Worm (Caenorhabditis elegans) whole organism, young adult: ENCODE data around the gene T21E8.4.

ENCODE experiments used
- B0336.3 ChIP-seq: fragments of 200-800 bp; sonication (Bioruptor generic); IDR thresholded peaks from 2 replicates; pipeline ENCODE4 v1.3.6; 2022; ENCODE audit warnings: missing genetic modification characterization, missing compliant biosample characterization
- F22D6.2 ChIP-seq: sonication (generic microtip); optimal IDR thresholded peaks from 2 replicates; lab custom pipeline; 2016; ENCODE audit warnings: mild to moderate bottlenecking, missing genetic modification characterization, missing compliant biosample characterization
- F37B4.10 ChIP-seq: fragments of 200-800 bp; sonication (Bioruptor generic); IDR thresholded peaks from 2 replicates; pipeline ENCODE4 v1.3.6; 2022; ENCODE audit warnings: missing genetic modification characterization, missing compliant biosample characterization
- F52B5.7 ChIP-seq: sonication (generic microtip); optimal IDR thresholded peaks from 2 replicates; lab custom pipeline; 2016; ENCODE audit warnings: mild to moderate bottlenecking, missing genetic modification characterization, missing compliant biosample characterization
- F55B11.4 ChIP-seq: sonication (generic microtip); optimal IDR thresholded peaks from 2 replicates; lab custom pipeline; 2016; ENCODE audit warnings: missing compliant biosample characterization, missing genetic modification characterization, borderline replicate concordance; ENCODE audit not compliant: insufficient read depth
- Y79H2A.3 ChIP-seq: fragments of 200-800 bp; sonication (Bioruptor generic); conservative IDR thresholded peaks from 2 replicates; pipeline ENCODE4 v1.3.6; 2022; ENCODE audit warnings: missing genetic modification reagents, missing genetic modification characterization, missing compliant biosample characterization
- akir-1 ChIP-seq: fragments of 200-800 bp; sonication (Bioruptor generic); optimal IDR thresholded peaks from 2 replicates; lab custom pipeline; 2018; ENCODE audit warnings: mild to moderate bottlenecking, missing genetic modification characterization, moderate library complexity, missing compliant biosample characterization
- aptf-2 ChIP-seq: fragments of 200-800 bp; sonication (Bioruptor generic); conservative IDR thresholded peaks from 2 replicates; pipeline ENCODE4 v1.3.6; 2022; ENCODE audit warnings: missing genetic modification reagents, missing genetic modification characterization, missing compliant biosample characterization
- aptf-3 ChIP-seq: fragments of 200-800 bp; sonication (Bioruptor generic); IDR thresholded peaks from 2 replicates; pipeline ENCODE4 v1.3.6; 2022; ENCODE audit warnings: missing genetic modification characterization, missing compliant biosample characterization
- atf-7 ChIP-seq: sonication (generic microtip); optimal IDR thresholded peaks from 2 replicates; lab custom pipeline; 2017; ENCODE audit warnings: mild to moderate bottlenecking, missing genetic modification characterization, missing compliant biosample characterization
- athp-1 ChIP-seq: sonication (generic microtip); optimal IDR thresholded peaks from 2 replicates; lab custom pipeline; 2017; ENCODE audit warnings: mild to moderate bottlenecking, missing genetic modification characterization, missing compliant biosample characterization
- bed-2 ChIP-seq: fragments of 200-800 bp; sonication (Bioruptor generic); IDR thresholded peaks from 2 replicates; pipeline ENCODE4 v1.3.6; 2022; ENCODE audit warnings: missing genetic modification reagents, missing genetic modification characterization, missing compliant biosample characterization
- ccch-3 ChIP-seq: fragments of 200-800 bp; sonication (Bioruptor generic); optimal IDR thresholded peaks from 2 replicates; lab custom pipeline; 2018; ENCODE audit warnings: mild to moderate bottlenecking, missing genetic modification characterization, missing compliant biosample characterization
- cebp-1 ChIP-seq, 2 experiments: fragments of 200-800 bp in 1 of 2; sonication (Bioruptor generic) in 1 of 2; sonication (generic microtip) in 1 of 2; IDR thresholded peaks in 1 of 2; optimal IDR thresholded peaks in 1 of 2; 2 replicates each; pipeline versions ENCODE4 v1.3.6 to Lab custom; 2017 to 2022; ENCODE audit warnings: missing compliant biosample characterization in 2 of 2, missing genetic modification characterization in 2 of 2, mild to moderate bottlenecking in 1 of 2, missing genetic modification reagents in 1 of 2, moderate library complexity in 1 of 2
- ceh-27 ChIP-seq: fragments of 200-800 bp; sonication (Bioruptor generic); optimal IDR thresholded peaks from 2 replicates; lab custom pipeline; 2018; ENCODE audit warnings: mild to moderate bottlenecking, missing genetic modification characterization, moderate library complexity, missing compliant biosample characterization
- ceh-58 ChIP-seq: fragments of 200-800 bp; sonication (Bioruptor generic); IDR thresholded peaks from 2 replicates; pipeline ENCODE4 v1.3.6; 2022; ENCODE audit warnings: missing genetic modification characterization, missing compliant biosample characterization
- dpl-1 ChIP-seq: fragments of 150-350 bp; optimal IDR thresholded peaks from 2 replicates; lab custom pipeline; 2014; ENCODE audit warnings: missing biosample characterization, missing genetic modification reagents, missing genetic modification characterization
- egrh-3 ChIP-seq: fragments of 200-800 bp; sonication (Bioruptor generic); IDR thresholded peaks from 2 replicates; pipeline ENCODE4 v1.3.6; 2022; ENCODE audit warnings: missing genetic modification reagents, missing genetic modification characterization, missing compliant biosample characterization
- fkh-3 ChIP-seq: sonication (generic microtip); optimal IDR thresholded peaks from 2 replicates; lab custom pipeline; 2016; ENCODE audit warnings: mild to moderate bottlenecking, missing genetic modification characterization, missing compliant biosample characterization
- gei-17 ChIP-seq: fragments of 200-800 bp; sonication (Bioruptor generic); optimal IDR thresholded peaks from 2 replicates; lab custom pipeline; 2018; ENCODE audit warnings: mild to moderate bottlenecking, missing genetic modification characterization, missing compliant biosample characterization
- him-1 ChIP-seq: sonication (generic microtip); optimal IDR thresholded peaks from 2 replicates; lab custom pipeline; 2016; ENCODE audit warnings: missing genotype, missing genetic modification reagents, missing genetic modification characterization, missing compliant biosample characterization
- hmg-20 ChIP-seq: fragments of 200-800 bp; sonication (Bioruptor generic); IDR thresholded peaks from 2 replicates; pipeline ENCODE4 v1.3.6; 2022; ENCODE audit warnings: missing genetic modification reagents, missing genetic modification characterization, missing compliant biosample characterization
- hsf-1 ChIP-seq: fragments of 200-800 bp; sonication (Bioruptor generic); IDR thresholded peaks from 2 replicates; pipeline ENCODE4 v1.3.6; 2022; ENCODE audit warnings: missing genetic modification reagents, missing genetic modification characterization, missing compliant biosample characterization
- lin-35 ChIP-seq, 3 experiments: fragments of 150-350 bp in 2 of 3; sonication (generic microtip) in 1 of 3; optimal IDR thresholded peaks; 2 replicates each; lab custom pipeline; 2014 to 2018; ENCODE audit warnings: missing biosample characterization in 3 of 3, missing genetic modification characterization in 3 of 3, missing genetic modification reagents in 3 of 3
- lsy-27 ChIP-seq: sonication (generic microtip); optimal IDR thresholded peaks from 2 replicates; lab custom pipeline; 2017; ENCODE audit warnings: missing genetic modification characterization, mild to moderate bottlenecking, missing compliant biosample characterization, antibody characterized with exemption, missing genotype, borderline replicate concordance; ENCODE audit not compliant: insufficient read depth
- madf-3 ChIP-seq: fragments of 200-800 bp; sonication (Bioruptor generic); IDR thresholded peaks from 2 replicates; pipeline ENCODE4 v1.3.6; 2022; ENCODE audit warnings: missing genetic modification reagents, missing genetic modification characterization, missing compliant biosample characterization
- mel-28 ChIP-seq: sonication (generic microtip); optimal IDR thresholded peaks from 2 replicates; lab custom pipeline; 2016; ENCODE audit warnings: borderline replicate concordance, mild to moderate bottlenecking, missing genetic modification characterization, missing compliant biosample characterization
- nfya-2 ChIP-seq: fragments of 200-800 bp; sonication (Bioruptor generic); IDR thresholded peaks from 2 replicates; pipeline ENCODE4 v1.3.6; 2022; ENCODE audit warnings: missing genetic modification reagents, missing genetic modification characterization, missing compliant biosample characterization
- nfyb-1 ChIP-seq: fragments of 200-800 bp; sonication (Bioruptor generic); IDR thresholded peaks from 2 replicates; pipeline ENCODE4 v1.3.6; 2022; ENCODE audit warnings: missing genetic modification reagents, missing genetic modification characterization, missing compliant biosample characterization
- nhr-179 ChIP-seq: sonication (generic microtip); optimal IDR thresholded peaks from 2 replicates; lab custom pipeline; 2016; ENCODE audit warnings: mild to moderate bottlenecking, missing genetic modification characterization, missing compliant biosample characterization
- nhr-80 ChIP-seq: sonication (generic microtip); optimal IDR thresholded peaks from 2 replicates; lab custom pipeline; 2016; ENCODE audit warnings: missing genetic modification characterization, missing compliant biosample characterization
- pbrm-1 ChIP-seq: fragments of 200-800 bp; sonication (Bioruptor generic); IDR thresholded peaks from 2 replicates; pipeline ENCODE4 v1.3.6; 2022; ENCODE audit warnings: missing genetic modification reagents, missing genetic modification characterization, missing compliant biosample characterization
- pha-4 ChIP-seq: fragments of 150-350 bp; sonication (generic microtip); optimal IDR thresholded peaks from 2 replicates; lab custom pipeline; 2014; ENCODE audit warnings: missing biosample characterization, missing genetic modification reagents, missing genetic modification characterization
- sdz-38 ChIP-seq: sonication (generic microtip); optimal IDR thresholded peaks from 2 replicates; lab custom pipeline; 2016; ENCODE audit warnings: missing genotype, missing genetic modification characterization, missing compliant biosample characterization
- sea-2 ChIP-seq: fragments of 200-800 bp; sonication (Bioruptor generic); IDR thresholded peaks from 2 replicates; pipeline ENCODE4 v1.3.6; 2022; ENCODE audit warnings: missing genetic modification characterization, missing compliant biosample characterization
- snpc-1.1 ChIP-seq: sonication (generic microtip); optimal IDR thresholded peaks from 2 replicates; lab custom pipeline; 2017; ENCODE audit warnings: missing genetic modification characterization, mild to moderate bottlenecking, missing compliant biosample characterization, antibody characterized with exemption, moderate library complexity, missing genotype, missing genetic modification reagents; ENCODE audit not compliant: insufficient read depth
- snpc-4 ChIP-seq, 5 experiments: fragments of 150-350 bp in 1 of 5; sonication (generic microtip) in 4 of 5; optimal IDR thresholded peaks; 2 replicates each; lab custom pipeline; 2014 to 2018; ENCODE audit warnings: missing genetic modification characterization in 5 of 5, missing biosample characterization in 3 of 5, antibody characterized with exemption in 2 of 5, mild to moderate bottlenecking in 2 of 5, missing compliant biosample characterization in 2 of 5, missing genotype in 2 of 5, moderate library complexity in 2 of 5, missing genetic modification reagents in 1 of 5
- zim-3 ChIP-seq: sonication (generic microtip); optimal IDR thresholded peaks from 2 replicates; lab custom pipeline; 2017; ENCODE audit warnings: mild to moderate bottlenecking, missing genetic modification characterization, moderate library complexity, missing compliant biosample characterization
- ztf-18 ChIP-seq: sonication (generic microtip); optimal IDR thresholded peaks from 2 replicates; lab custom pipeline; 2016; ENCODE audit warnings: missing genotype, mild to moderate bottlenecking, missing genetic modification characterization, missing compliant biosample characterization
- ztf-28 ChIP-seq: fragments of 200-800 bp; sonication (Bioruptor generic); IDR thresholded peaks from 2 replicates; pipeline ENCODE4 v1.3.6; 2022; ENCODE audit warnings: missing genetic modification reagents, missing genetic modification characterization, missing compliant biosample characterization

T21E8.4 gene

DNA sequence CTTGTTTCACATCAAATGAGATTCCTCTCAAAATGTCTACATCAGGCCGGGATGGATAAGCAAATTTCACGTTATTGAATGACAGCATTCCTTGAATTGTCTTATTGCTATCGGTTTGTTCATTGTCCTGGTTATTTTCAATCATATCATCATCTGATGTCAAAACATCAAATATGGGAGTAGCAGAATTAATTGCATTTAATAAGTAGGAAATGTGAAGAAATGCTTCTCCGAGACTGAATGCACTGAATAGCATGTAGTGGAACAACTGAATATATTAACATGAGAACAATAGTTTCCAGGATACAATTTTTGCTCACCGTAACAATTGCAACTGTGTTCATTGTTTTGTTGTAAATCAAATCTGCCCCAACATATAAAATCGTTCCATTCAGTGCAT, 18.0 kb upstream of the T21E8.4 start:
- no peak for TF ChIP-seq madf-3 (GFP tag; lab: Robert Waterston, UW)
- no peak for TF ChIP-seq snpc-4 (GFP tag; optimal IDR thresholded peaks at IDR 0.05; lab: Kevin White, UChicago)
- TF ChIP-seq snpc-4 (tag; optimal IDR thresholded peaks at IDR 0.05; lab: Kevin White, UChicago), result no peak
- TF ChIP-seq pbrm-1 (GFP tag; lab: Robert Waterston, UW), result no peak
- no peak for TF ChIP-seq dpl-1 (GFP tag; lab: Kevin White, UChicago)
- TF ChIP-seq akir-1 (GFP tag; lab: Kevin White, UChicago), result no peak
- TF ChIP-seq aptf-3, result no peak
- no peak for TF ChIP-seq ztf-28
- no peak for TF ChIP-seq pha-4 (tag; lab: Kevin White, UChicago)
- no peak for TF ChIP-seq hmg-20 (GFP tag; lab: Robert Waterston, UW)
- no peak for TF ChIP-seq ceh-27 (GFP tag; lab: Kevin White, UChicago)
- TF ChIP-seq F22D6.2 (tag; lab: Kevin White, UChicago), result no peak
- no peak for TF ChIP-seq mel-28
- no peak for TF ChIP-seq B0336.3 (GFP tag; lab: Robert Waterston, UW)
- no peak for TF ChIP-seq zim-3 (tag; lab: Kevin White, UChicago)
- TF ChIP-seq nhr-179 (tag; lab: Kevin White, UChicago), result no peak
- no peak for TF ChIP-seq ccch-3 (GFP tag; lab: Kevin White, UChicago)

DNA sequence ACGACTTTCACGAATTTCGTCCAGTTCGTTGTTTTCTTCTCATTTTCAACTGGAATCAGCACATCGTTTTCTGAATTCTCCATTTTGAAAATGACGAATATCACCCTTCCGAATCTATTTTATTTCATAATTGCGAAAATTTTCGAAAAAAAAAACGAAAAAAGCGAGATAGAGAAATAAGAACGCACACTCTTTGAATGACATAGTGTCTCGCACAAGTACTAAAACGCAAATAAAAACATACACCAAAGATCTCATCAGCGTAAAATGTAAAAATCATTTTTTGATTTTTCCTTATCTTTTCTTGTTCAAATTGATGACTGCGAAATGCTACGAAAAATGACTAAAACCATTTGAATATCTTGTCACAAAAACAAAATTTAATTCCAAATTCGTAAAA, 16.3 kb upstream of the T21E8.4 start, which contains the start of gene pgp-8:
TSS of gene pgp-8 (minus strand) at position 101 of the 400 bp plus-strand sequence.
- TF ChIP-seq gei-17 (GFP tag; lab: Kevin White, UChicago) (no peak), madf-3 (GFP tag; lab: Robert Waterston, UW) (no peak), sdz-38 (no peak), nhr-80 (tag; lab: Kevin White, UChicago) (peak; percentile 12), bed-2 (GFP tag; lab: Robert Waterston, UW) (no peak)
- TF ChIP-seq, all 124 proteins: peak for 1

DNA sequence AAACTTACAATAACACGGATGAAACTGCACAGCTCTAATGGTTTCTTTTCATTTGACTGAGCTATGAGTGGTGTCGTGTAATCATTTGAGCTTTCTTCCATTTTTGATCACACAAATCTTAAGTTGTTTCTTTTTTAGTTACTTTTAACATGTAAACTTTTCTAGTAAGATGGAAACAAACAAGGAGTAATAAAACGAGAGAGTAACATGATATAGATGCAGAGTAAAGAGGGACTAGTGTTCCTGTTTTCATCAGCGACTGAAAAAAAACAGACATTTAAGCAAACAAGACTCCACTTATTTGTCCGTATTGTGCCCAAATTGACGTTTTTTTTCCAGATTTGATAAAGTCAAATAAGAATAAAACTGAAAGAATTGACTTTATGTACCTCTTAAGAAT, 10.5 kb upstream of the T21E8.4 start, which contains the start of gene pgp-7:
TSS of gene pgp-7 (minus strand) at position 101 of the 400 bp plus-strand sequence.
- TF ChIP-seq lsy-27 (tag; lab: Kevin White, UChicago) (no peak), sea-2 (GFP tag; lab: Robert Waterston, UW) (no peak), F52B5.7 (tag; lab: Kevin White, UChicago) (no peak), hsf-1 (no peak)

DNA sequence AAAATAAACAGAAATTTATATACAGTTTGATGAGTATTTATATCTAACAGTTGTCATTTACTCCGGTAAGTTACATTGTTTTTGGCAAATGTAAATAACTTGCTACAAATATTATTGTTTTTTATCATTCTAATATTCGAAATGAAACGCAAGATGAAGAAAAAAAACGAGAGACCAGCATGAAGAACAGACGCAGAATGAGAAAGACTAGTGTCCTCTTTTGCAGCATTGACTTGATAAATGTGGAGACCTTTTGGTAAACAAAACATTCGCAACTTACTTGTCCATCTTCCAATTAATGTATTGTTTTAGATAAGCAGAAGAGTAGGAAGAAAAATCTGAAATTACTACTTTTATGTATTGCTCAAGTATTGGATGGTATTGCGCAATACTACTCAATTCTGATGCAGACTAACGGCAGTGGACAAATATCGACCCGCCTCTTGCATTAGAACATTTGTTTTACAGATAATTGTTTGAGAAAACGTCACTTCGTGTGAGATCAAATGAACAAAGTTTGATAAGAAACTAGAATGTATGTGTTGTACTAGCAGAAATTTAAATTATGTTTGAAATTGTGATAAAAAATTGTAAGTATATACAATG, 3.4 kb upstream of the T21E8.4 start, which contains the start of gene pgp-6:
TSS of gene pgp-6 (minus strand) at position 288 of the 606 bp plus-strand sequence.
- TF ChIP-seq cebp-1 (GFP tag; IDR thresholded peaks at IDR 0.05; lab: Robert Waterston, UW), result peak; percentile 39; the same call in 1 of the 2 replicates
- no peak for TF ChIP-seq cebp-1 (tag; optimal IDR thresholded peaks at IDR 0.05; lab: Kevin White, UChicago)
- no peak for TF ChIP-seq ztf-18

DNA sequence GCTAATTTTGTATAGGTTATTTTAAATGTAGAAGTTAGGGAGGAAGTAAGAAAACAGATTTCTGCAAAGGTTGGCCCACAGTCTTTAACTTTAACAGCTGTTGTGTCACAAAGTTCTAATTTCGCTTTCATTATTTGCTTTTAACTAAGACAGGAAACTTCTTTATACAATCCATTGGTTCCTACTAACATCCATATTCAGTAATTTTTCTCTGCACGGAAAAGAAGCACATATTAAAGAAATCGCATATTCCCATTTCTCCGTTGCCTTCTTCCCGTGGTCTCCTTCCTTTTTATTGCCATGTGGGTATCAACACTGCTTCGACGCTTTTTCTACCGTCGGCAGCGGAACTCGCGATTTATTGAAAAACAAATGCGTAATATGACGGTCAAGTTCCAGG, 1.4 kb downstream of the T21E8.4 start, which contains the start of gene T21E8.6:
TSS of gene T21E8.6 (plus strand) at position 301 of the 400 bp plus-strand sequence.
- TF ChIP-seq lin-35 (GFP tag; optimal IDR thresholded peaks at IDR 0.05; lab: Kevin White, UChicago) (no peak), nfyb-1 (no peak), nhr-80 (tag; lab: Kevin White, UChicago) (no peak), egrh-3 (GFP tag; lab: Robert Waterston, UW) (no peak), fkh-3 (no peak), ceh-58 (no peak), Y79H2A.3 (GFP tag; lab: Robert Waterston, UW) (no peak), atf-7 (tag; lab: Kevin White, UChicago) (no peak), nfya-2 (GFP tag; lab: Robert Waterston, UW) (no peak), snpc-1.1 (tag; lab: Kevin White, UChicago) (no peak), athp-1 (no peak), B0336.3 (GFP tag; lab: Robert Waterston, UW) (no peak), pha-4 (tag; lab: Kevin White, UChicago) (no peak), him-1 (tag; lab: Kevin White, UChicago) (no peak), F55B11.4 (tag; lab: Kevin White, UChicago) (no peak), ceh-27 (GFP tag; lab: Kevin White, UChicago) (no peak), aptf-2 (GFP tag; lab: Robert Waterston, UW) (no peak), F37B4.10 (GFP tag; lab: Robert Waterston, UW) (no peak)
